Fruit fly (Drosophila melanogaster): ENCODE measurements around the gene kto.

- TF ChIP-seq Bteb2 (GFP tag; optimal IDR thresholded peaks at IDR 0.05) (no peak), ap (GFP tag; IDR thresholded peaks at IDR 0.05) (no peak), seq (GFP tag; IDR thresholded peaks at IDR 0.05) (no peak), CG2199 (GFP tag; IDR thresholded peaks at IDR 0.05) (no peak), nmo (GFP tag; optimal IDR thresholded peaks at IDR 0.05) (no peak), pho (GFP tag; optimal IDR thresholded peaks at IDR 0.05) (no peak), psq (GFP tag; optimal IDR thresholded peaks at IDR 0.05) (no peak), MBD-R2 (GFP tag; IDR thresholded peaks at IDR 0.05) (peak; percentile 69), Camta (GFP tag; optimal IDR thresholded peaks at IDR 0.05) (no peak), kah (GFP tag; optimal IDR thresholded peaks at IDR 0.05) (no peak), z (GFP tag; IDR thresholded peaks at IDR 0.05) (no peak)
These were observed at the start of gene kto for dm6 chr3L:19836375-19836937.

Measured in whole organism, embryonic.